Worm (Caenorhabditis elegans): Measurements from ENCODE around the gene T04F8.8.

DNA sequence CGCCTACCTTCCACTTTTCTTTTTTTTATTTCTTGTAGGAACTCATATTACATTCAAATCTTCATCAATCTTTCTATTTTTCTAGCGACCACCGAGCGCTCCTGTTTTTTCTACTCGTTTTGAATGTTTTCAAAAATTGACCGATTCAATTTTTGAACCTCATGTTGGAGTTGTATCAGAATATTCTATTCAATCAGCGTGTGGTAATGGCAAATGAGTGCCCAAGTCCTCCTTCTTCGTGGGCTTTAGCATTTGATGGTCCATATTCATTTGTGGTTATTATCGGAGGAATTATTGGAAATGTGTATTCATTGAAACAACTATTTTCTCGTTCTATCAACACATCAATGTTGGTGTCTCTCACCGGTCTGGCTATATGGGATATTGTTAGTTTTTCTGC, 29.9 kb upstream of the T04F8.8 start, which contains the start of gene F52D10.4:
- TF ChIP-seq mab-5 (tag; optimal IDR thresholded peaks at IDR 0.05) = no peak
- TF ChIP-seq elt-3 (tag; optimal IDR thresholded peaks at IDR 0.05) = no peak
- no peak for TF ChIP-seq sem-2 (GFP tag; optimal IDR thresholded peaks at IDR 0.05)
- no peak for TF ChIP-seq lin-13 (tag; optimal IDR thresholded peaks at IDR 0.05)
- TF ChIP-seq elt-1 (tag; optimal IDR thresholded peaks at IDR 0.05; ENCODE audit: borderline replicate concordance, insufficient read depth) = no peak
- TF ChIP-seq nhr-237 (tag; optimal IDR thresholded peaks at IDR 0.05) = no peak
- TF ChIP-seq pha-4 (tag; optimal IDR thresholded peaks at IDR 0.05) = no peak
- TF ChIP-seq lsy-2 (tag; optimal IDR thresholded peaks at IDR 0.05) = no peak
- no peak for TF ChIP-seq unc-39 (tag; optimal IDR thresholded peaks at IDR 0.05)
- TF ChIP-seq nhr-28 (tag; optimal IDR thresholded peaks at IDR 0.05) = no peak
- TF ChIP-seq mls-2 (tag; optimal IDR thresholded peaks at IDR 0.05) = no peak
- no peak for TF ChIP-seq snpc-4 (tag; optimal IDR thresholded peaks at IDR 0.05)
- no peak for TF ChIP-seq ztf-11 (tag; optimal IDR thresholded peaks at IDR 0.05)
- no peak for TF ChIP-seq ceh-39 (tag; optimal IDR thresholded peaks at IDR 0.05)

Data from whole organism, mixed stage, embryonic.